Worm (Caenorhabditis elegans) whole organism, young adult: Measurements from ENCODE around the gene arf-1.

Experiments used
- B0035.1 ChIP-seq: sonication (generic microtip); optimal IDR thresholded peaks from 2 replicates; lab custom pipeline; 2016; ENCODE audit warnings: missing genetic modification characterization, mild to moderate bottlenecking, missing compliant biosample characterization, missing genotype, missing genetic modification reagents
- C06A6.2 ChIP-seq: fragments of 200-800 bp; sonication (Bioruptor generic); conservative IDR thresholded peaks from 2 replicates; pipeline ENCODE4 v1.3.6; 2022; ENCODE audit warnings: missing genetic modification characterization, missing compliant biosample characterization
- C17E4.6 ChIP-seq: fragments of 200-800 bp; sonication (Bioruptor generic); IDR thresholded peaks from 2 replicates; pipeline ENCODE4 v1.3.6; 2022; ENCODE audit warnings: missing genetic modification reagents, missing genetic modification characterization, missing compliant biosample characterization
- F22D6.2 ChIP-seq: sonication (generic microtip); optimal IDR thresholded peaks from 2 replicates; lab custom pipeline; 2016; ENCODE audit warnings: mild to moderate bottlenecking, missing genetic modification characterization, missing compliant biosample characterization
- F23B12.7 ChIP-seq: sonication (generic microtip); optimal IDR thresholded peaks from 2 replicates; lab custom pipeline; 2017; ENCODE audit warnings: missing genetic modification characterization, mild to moderate bottlenecking, missing compliant biosample characterization, antibody characterized with exemption, moderate library complexity; ENCODE audit not compliant: insufficient read depth
- F33H1.4 ChIP-seq: fragments of 200-800 bp; sonication (Bioruptor generic); IDR thresholded peaks from 2 replicates; pipeline ENCODE4 v1.3.6; 2022; ENCODE audit warnings: missing genetic modification reagents, missing genetic modification characterization, missing compliant biosample characterization
- F39B2.1 ChIP-seq: fragments of 200-800 bp; sonication (Bioruptor generic); IDR thresholded peaks from 2 replicates; pipeline ENCODE4 v1.3.6; 2022; ENCODE audit warnings: missing genetic modification reagents, missing genetic modification characterization, missing compliant biosample characterization
- F52B5.7 ChIP-seq: sonication (generic microtip); optimal IDR thresholded peaks from 2 replicates; lab custom pipeline; 2016; ENCODE audit warnings: mild to moderate bottlenecking, missing genetic modification characterization, missing compliant biosample characterization
- F57C9.4 ChIP-seq: sonication (generic microtip); optimal IDR thresholded peaks from 2 replicates; lab custom pipeline; 2017; ENCODE audit warnings: mild to moderate bottlenecking, missing genetic modification characterization, missing compliant biosample characterization
- K12H6.12 ChIP-seq: fragments of 200-800 bp; sonication (Bioruptor generic); optimal IDR thresholded peaks from 2 replicates; lab custom pipeline; 2018; ENCODE audit warnings: mild to moderate bottlenecking, missing genetic modification characterization, missing compliant biosample characterization
- T07F8.4 ChIP-seq: sonication (generic microtip); optimal IDR thresholded peaks from 2 replicates; lab custom pipeline; 2016; ENCODE audit warnings: mild to moderate bottlenecking, missing genetic modification characterization, moderate library complexity, missing compliant biosample characterization
- Y53F4B.3 ChIP-seq: fragments of 200-800 bp; sonication (Bioruptor generic); IDR thresholded peaks from 2 replicates; pipeline ENCODE4 v1.3.6; 2022; ENCODE audit warnings: missing genetic modification reagents, missing genetic modification characterization, missing compliant biosample characterization
- Y56A3A.18 ChIP-seq: fragments of 200-800 bp; sonication (Bioruptor generic); IDR thresholded peaks from 2 replicates; pipeline ENCODE4 v1.3.6; 2022; ENCODE audit warnings: missing genetic modification reagents, missing genetic modification characterization, missing compliant biosample characterization
- Y79H2A.3 ChIP-seq: fragments of 200-800 bp; sonication (Bioruptor generic); conservative IDR thresholded peaks from 2 replicates; pipeline ENCODE4 v1.3.6; 2022; ENCODE audit warnings: missing genetic modification reagents, missing genetic modification characterization, missing compliant biosample characterization
- ZK185.1 ChIP-seq: sonication (generic microtip); optimal IDR thresholded peaks from 2 replicates; lab custom pipeline; 2016; ENCODE audit warnings: mild to moderate bottlenecking, missing genetic modification characterization, missing compliant biosample characterization; ENCODE audit not compliant: poor library complexity, severe bottlenecking
- akir-1 ChIP-seq: fragments of 200-800 bp; sonication (Bioruptor generic); optimal IDR thresholded peaks from 2 replicates; lab custom pipeline; 2018; ENCODE audit warnings: mild to moderate bottlenecking, missing genetic modification characterization, moderate library complexity, missing compliant biosample characterization
- aptf-2 ChIP-seq: fragments of 200-800 bp; sonication (Bioruptor generic); conservative IDR thresholded peaks from 2 replicates; pipeline ENCODE4 v1.3.6; 2022; ENCODE audit warnings: missing genetic modification reagents, missing genetic modification characterization, missing compliant biosample characterization
- attf-5 ChIP-seq: fragments of 200-800 bp; sonication (Bioruptor generic); optimal IDR thresholded peaks from 2 replicates; lab custom pipeline; 2018; ENCODE audit warnings: mild to moderate bottlenecking, missing genetic modification characterization, missing compliant biosample characterization
- bed-1 ChIP-seq: fragments of 200-800 bp; sonication (Bioruptor generic); IDR thresholded peaks from 2 replicates; pipeline ENCODE4 v1.3.6; 2022; ENCODE audit warnings: missing genetic modification reagents, missing genetic modification characterization, missing compliant biosample characterization
- cebp-2 ChIP-seq: fragments of 200-800 bp; sonication (Bioruptor generic); IDR thresholded peaks from 2 replicates; pipeline ENCODE4 v1.3.6; 2022; ENCODE audit warnings: missing genetic modification characterization, missing compliant biosample characterization
- ceh-40 ChIP-seq: fragments of 200-800 bp; sonication (Bioruptor generic); IDR thresholded peaks from 2 replicates; pipeline ENCODE4 v1.3.6; 2022; ENCODE audit warnings: missing genetic modification characterization, missing compliant biosample characterization
- ekl-4 ChIP-seq: fragments of 200-800 bp; sonication (Bioruptor generic); IDR thresholded peaks from 2 replicates; pipeline ENCODE4 v1.3.6; 2022; ENCODE audit warnings: missing genetic modification reagents, missing genetic modification characterization, missing compliant biosample characterization
- ets-4 ChIP-seq: fragments of 200-800 bp; sonication (Bioruptor generic); optimal IDR thresholded peaks from 2 replicates; lab custom pipeline; 2018; ENCODE audit warnings: mild to moderate bottlenecking, missing genetic modification characterization, missing compliant biosample characterization
- gei-17 ChIP-seq: fragments of 200-800 bp; sonication (Bioruptor generic); optimal IDR thresholded peaks from 2 replicates; lab custom pipeline; 2018; ENCODE audit warnings: mild to moderate bottlenecking, missing genetic modification characterization, missing compliant biosample characterization
- him-1 ChIP-seq: sonication (generic microtip); optimal IDR thresholded peaks from 2 replicates; lab custom pipeline; 2016; ENCODE audit warnings: missing genotype, missing genetic modification reagents, missing genetic modification characterization, missing compliant biosample characterization
- hlh-12 ChIP-seq: sonication (generic microtip); optimal IDR thresholded peaks from 2 replicates; lab custom pipeline; 2016; ENCODE audit warnings: missing genetic modification characterization, missing compliant biosample characterization
- hmg-20 ChIP-seq: fragments of 200-800 bp; sonication (Bioruptor generic); IDR thresholded peaks from 2 replicates; pipeline ENCODE4 v1.3.6; 2022; ENCODE audit warnings: missing genetic modification reagents, missing genetic modification characterization, missing compliant biosample characterization
- lag-1 ChIP-seq: fragments of 200-800 bp; sonication (Bioruptor generic); IDR thresholded peaks from 2 replicates; pipeline ENCODE4 v1.3.6; 2022; ENCODE audit warnings: missing genetic modification reagents, missing genetic modification characterization, missing compliant biosample characterization
- lin-26 ChIP-seq: fragments of 200-800 bp; sonication (Bioruptor generic); IDR thresholded peaks from 2 replicates; pipeline ENCODE4 v1.3.6; 2022; ENCODE audit warnings: missing genetic modification reagents, missing genetic modification characterization, missing compliant biosample characterization
- lir-1 ChIP-seq: fragments of 200-800 bp; sonication (Bioruptor generic); conservative IDR thresholded peaks from 2 replicates; pipeline ENCODE4 v1.3.6; 2022; ENCODE audit warnings: missing genetic modification reagents, missing genetic modification characterization, missing compliant biosample characterization
- lsl-1 ChIP-seq: fragments of 200-800 bp; sonication (Bioruptor generic); optimal IDR thresholded peaks from 2 replicates; lab custom pipeline; 2018; ENCODE audit warnings: mild to moderate bottlenecking, missing genetic modification characterization, moderate library complexity, missing compliant biosample characterization
- madf-3 ChIP-seq: fragments of 200-800 bp; sonication (Bioruptor generic); IDR thresholded peaks from 2 replicates; pipeline ENCODE4 v1.3.6; 2022; ENCODE audit warnings: missing genetic modification reagents, missing genetic modification characterization, missing compliant biosample characterization
- mes-4 ChIP-seq: sonication (generic microtip); optimal IDR thresholded peaks from 2 replicates; lab custom pipeline; 2016; ENCODE audit warnings: missing genotype, missing genetic modification characterization, missing compliant biosample characterization
- nfyb-1 ChIP-seq: fragments of 200-800 bp; sonication (Bioruptor generic); IDR thresholded peaks from 2 replicates; pipeline ENCODE4 v1.3.6; 2022; ENCODE audit warnings: missing genetic modification reagents, missing genetic modification characterization, missing compliant biosample characterization
- nhr-80 ChIP-seq: sonication (generic microtip); optimal IDR thresholded peaks from 2 replicates; lab custom pipeline; 2016; ENCODE audit warnings: missing genetic modification characterization, missing compliant biosample characterization
- nhr-90 ChIP-seq: sonication (generic microtip); optimal IDR thresholded peaks from 2 replicates; lab custom pipeline; 2016; ENCODE audit warnings: missing genotype, mild to moderate bottlenecking, missing genetic modification characterization, missing compliant biosample characterization
- sea-2 ChIP-seq: fragments of 200-800 bp; sonication (Bioruptor generic); IDR thresholded peaks from 2 replicates; pipeline ENCODE4 v1.3.6; 2022; ENCODE audit warnings: missing genetic modification characterization, missing compliant biosample characterization
- snpc-1.1 ChIP-seq: sonication (generic microtip); optimal IDR thresholded peaks from 2 replicates; lab custom pipeline; 2017; ENCODE audit warnings: missing genetic modification characterization, mild to moderate bottlenecking, missing compliant biosample characterization, antibody characterized with exemption, moderate library complexity, missing genotype, missing genetic modification reagents; ENCODE audit not compliant: insufficient read depth
- snpc-1.3 ChIP-seq: sonication (generic microtip); optimal IDR thresholded peaks from 2 replicates; lab custom pipeline; 2017; ENCODE audit warnings: missing genetic modification characterization, mild to moderate bottlenecking, missing compliant biosample characterization, antibody characterized with exemption, moderate library complexity, missing genotype, missing genetic modification reagents; ENCODE audit not compliant: insufficient read depth
- snpc-3.4 ChIP-seq: sonication (generic microtip); optimal IDR thresholded peaks from 2 replicates; lab custom pipeline; 2017; ENCODE audit warnings: missing genetic modification characterization, mild to moderate bottlenecking, missing compliant biosample characterization, antibody characterized with exemption, moderate library complexity, missing genotype, missing genetic modification reagents
- snpc-4 ChIP-seq, 5 experiments: fragments of 150-350 bp in 1 of 5; sonication (generic microtip) in 4 of 5; optimal IDR thresholded peaks; 2 replicates each; lab custom pipeline; 2014 to 2018; ENCODE audit warnings: missing genetic modification characterization in 5 of 5, missing biosample characterization in 3 of 5, antibody characterized with exemption in 2 of 5, mild to moderate bottlenecking in 2 of 5, missing compliant biosample characterization in 2 of 5, missing genotype in 2 of 5, moderate library complexity in 2 of 5, missing genetic modification reagents in 1 of 5
- tbp1 ChIP-seq: fragments of 200-800 bp; sonication (Bioruptor generic); optimal IDR thresholded peaks from 2 replicates; lab custom pipeline; 2018; ENCODE audit warnings: mild to moderate bottlenecking, missing genetic modification characterization, missing compliant biosample characterization
- tlf-1 ChIP-seq: fragments of 200-800 bp; sonication (Bioruptor generic); optimal IDR thresholded peaks from 2 replicates; lab custom pipeline; 2018; ENCODE audit warnings: mild to moderate bottlenecking, missing genetic modification characterization, missing compliant biosample characterization
- unc-130 ChIP-seq: sonication (generic microtip); optimal IDR thresholded peaks from 2 replicates; lab custom pipeline; 2016; ENCODE audit warnings: missing genetic modification reagents, missing genetic modification characterization, missing compliant biosample characterization
- zfh-2 ChIP-seq: fragments of 200-800 bp; sonication (Bioruptor generic); conservative IDR thresholded peaks from 2 replicates; pipeline ENCODE4 v1.3.6; 2022; ENCODE audit warnings: missing genetic modification reagents, missing genetic modification characterization, missing compliant biosample characterization
- ztf-22 ChIP-seq: fragments of 200-800 bp; sonication (Bioruptor generic); optimal IDR thresholded peaks from 2 replicates; lab custom pipeline; 2018; ENCODE audit warnings: mild to moderate bottlenecking, missing genetic modification characterization, moderate library complexity, missing compliant biosample characterization
- ztf-26 ChIP-seq: sonication (generic microtip); optimal IDR thresholded peaks from 2 replicates; lab custom pipeline; 2017; ENCODE audit warnings: missing genetic modification characterization, missing compliant biosample characterization
- ztf-3 ChIP-seq: fragments of 200-800 bp; sonication (Bioruptor generic); optimal IDR thresholded peaks from 2 replicates; lab custom pipeline; 2018; ENCODE audit warnings: mild to moderate bottlenecking, missing genetic modification characterization, missing compliant biosample characterization

arf-1 gene

DNA sequence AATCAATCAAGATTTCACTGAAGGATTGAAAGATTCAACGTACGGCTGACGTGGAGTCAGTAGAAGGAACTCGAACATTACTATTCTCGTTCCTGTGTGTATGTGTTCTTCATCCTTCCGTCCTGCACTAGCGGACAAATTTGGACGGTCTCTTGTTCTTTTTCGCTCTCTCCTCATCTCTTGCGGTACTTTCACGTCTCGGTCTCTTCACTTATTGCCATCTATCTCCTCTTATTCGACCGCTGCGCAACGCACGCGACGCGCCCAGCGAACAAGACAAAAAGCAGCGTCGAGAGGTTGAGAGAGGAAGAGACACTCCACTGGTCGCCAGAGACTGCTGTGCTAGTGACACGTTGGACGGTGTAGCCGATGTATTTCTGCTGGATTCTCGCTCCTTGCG, 781 bp downstream of the arf-1 start (continued):
- TF ChIP-seq F57C9.4 (tag; lab: Kevin White, UChicago) = no peak
- TF ChIP-seq cebp-2 (GFP tag; lab: Robert Waterston, UW) = no peak
- TF ChIP-seq ets-4 (GFP tag; lab: Kevin White, UChicago) = no peak
- no peak for TF ChIP-seq F52B5.7 (tag; lab: Kevin White, UChicago)
- no peak for TF ChIP-seq F22D6.2
- TF ChIP-seq snpc-3.4 (tag; lab: Kevin White, UChicago) = no peak
- TF ChIP-seq lag-1 (GFP tag; lab: Robert Waterston, UW) = no peak
- TF ChIP-seq aptf-2 (GFP tag; lab: Robert Waterston, UW) = no peak
- no peak for TF ChIP-seq ztf-22
- no peak for TF ChIP-seq bed-1
- no peak for TF ChIP-seq snpc-1.3 (tag; lab: Kevin White, UChicago)
- TF ChIP-seq ZK185.1 (tag; lab: Kevin White, UChicago) = peak; percentile 41
- no peak for TF ChIP-seq snpc-4 (GFP tag; optimal IDR thresholded peaks at IDR 0.05; lab: Kevin White, UChicago)
- TF ChIP-seq snpc-4 (tag; optimal IDR thresholded peaks at IDR 0.05; lab: Kevin White, UChicago) = peak in 2 of 4 experiments; percentile 38
- TF ChIP-seq Y79H2A.3 (GFP tag; lab: Robert Waterston, UW) = no peak
- no peak for TF ChIP-seq him-1 (tag; lab: Kevin White, UChicago)
- TF ChIP-seq ekl-4 (GFP tag; lab: Robert Waterston, UW) = no peak
- 0 out of 2 replicates have a peak, but pooled peaks have one; percentile 15 for TF ChIP-seq lin-26
- TF ChIP-seq Y53F4B.3 (GFP tag; lab: Robert Waterston, UW) = no peak
- TF ChIP-seq hlh-12 (tag; lab: Kevin White, UChicago) = no peak
- peak; percentile 65; the same call in 1 of the 2 replicates for TF ChIP-seq madf-3 (GFP tag; lab: Robert Waterston, UW)
- TF ChIP-seq mes-4 = no peak
- peak; percentile 45 for TF ChIP-seq tbp1 (GFP tag; lab: Kevin White, UChicago)
- TF ChIP-seq nhr-90 (tag; lab: Kevin White, UChicago) = no peak
- TF ChIP-seq F23B12.7 (tag; lab: Kevin White, UChicago) = no peak
- no peak for TF ChIP-seq F33H1.4
- TF ChIP-seq snpc-1.1 = no peak
- no peak for TF ChIP-seq C06A6.2 (GFP tag; lab: Robert Waterston, UW)
- peak; percentile 79 for TF ChIP-seq nhr-80 (tag; lab: Kevin White, UChicago)
- peak; percentile 81 for TF ChIP-seq ztf-26 (tag; lab: Kevin White, UChicago)
- no peak for TF ChIP-seq sea-2 (GFP tag; lab: Robert Waterston, UW)
- no peak for TF ChIP-seq lsl-1
- TF ChIP-seq T07F8.4 (tag; lab: Kevin White, UChicago) = no peak
- TF ChIP-seq K12H6.12 (tag; lab: Kevin White, UChicago) = no peak
- TF ChIP-seq gei-17 (GFP tag; lab: Kevin White, UChicago) = no peak
- TF ChIP-seq ceh-40 (GFP tag; lab: Robert Waterston, UW) = no peak
- TF ChIP-seq nfyb-1 (GFP tag; lab: Robert Waterston, UW) = peak; percentile 40; the same call in 1 of the 2 replicates
- no peak for TF ChIP-seq tlf-1 (GFP tag; lab: Kevin White, UChicago)
- TF ChIP-seq B0035.1 (tag; lab: Kevin White, UChicago) = no peak
- no peak for TF ChIP-seq hmg-20 (GFP tag; lab: Robert Waterston, UW)
- TF ChIP-seq akir-1 (GFP tag; lab: Kevin White, UChicago) = no peak
- no peak for TF ChIP-seq C17E4.6
- no peak for TF ChIP-seq ztf-3
- TF ChIP-seq zfh-2 (GFP tag; lab: Robert Waterston, UW) = peak; percentile 94
- peak; percentile 51 for TF ChIP-seq attf-5 (GFP tag; lab: Kevin White, UChicago)
- TF ChIP-seq unc-130 = no peak
- no peak for TF ChIP-seq lir-1 (GFP tag; lab: Robert Waterston, UW)
- no peak for TF ChIP-seq Y56A3A.18 (GFP tag; lab: Robert Waterston, UW)
- no peak for TF ChIP-seq F39B2.1
